Worm (Caenorhabditis elegans) whole organism, early embryonic: Measurements from ENCODE around the gene abcf-3.

Source experiments
- B0310.2 ChIP-seq: sonication (generic microtip); optimal IDR thresholded peaks from 2 replicates; lab custom pipeline; 2016; ENCODE audit warnings: mild to moderate bottlenecking, missing genetic modification characterization, missing compliant biosample characterization
- F13C5.2 ChIP-seq: sonication (generic microtip); optimal IDR thresholded peaks from 2 replicates; lab custom pipeline; 2017; ENCODE audit warnings: mild to moderate bottlenecking, missing genetic modification characterization, inconsistent platforms, missing compliant biosample characterization
- ama-1 ChIP-seq: fragments of 150-350 bp; optimal IDR thresholded peaks from 2 replicates; lab custom pipeline; 2014
- ceh-13 ChIP-seq: fragments of 200-800 bp; sonication (Bioruptor generic); optimal IDR thresholded peaks from 2 replicates; lab custom pipeline; 2018; ENCODE audit warnings: mild to moderate bottlenecking, missing genetic modification characterization, missing compliant biosample characterization
- ceh-36 ChIP-seq: sonication (generic microtip); optimal IDR thresholded peaks from 2 replicates; lab custom pipeline; 2016; ENCODE audit warnings: missing genetic modification characterization, inconsistent platforms, missing compliant biosample characterization
- ets-7 ChIP-seq: sonication (generic microtip); optimal IDR thresholded peaks from 2 replicates; lab custom pipeline; 2016; ENCODE audit warnings: missing genotype, missing genetic modification characterization, missing compliant biosample characterization
- flt-1 ChIP-seq: fragments of 200-800 bp; sonication (Bioruptor generic); IDR thresholded peaks from 2 replicates; pipeline ENCODE4 v1.3.6; 2022; ENCODE audit warnings: missing genetic modification characterization, missing compliant biosample characterization
- hmg-4 ChIP-seq: fragments of 200-800 bp; sonication (Bioruptor generic); optimal IDR thresholded peaks from 2 replicates; lab custom pipeline; 2018; ENCODE audit warnings: mild to moderate bottlenecking, missing genetic modification characterization, missing compliant biosample characterization
- hnd-1 ChIP-seq: sonication (generic microtip); optimal IDR thresholded peaks from 2 replicates; lab custom pipeline; 2016; ENCODE audit warnings: missing genetic modification characterization, missing compliant biosample characterization
- pes-1 ChIP-seq: fragments of 200-800 bp; sonication (Bioruptor generic); IDR thresholded peaks from 2 replicates; pipeline ENCODE4 v1.3.6; 2022; ENCODE audit warnings: missing genetic modification reagents, missing genetic modification characterization, missing compliant biosample characterization
- scrt-1 ChIP-seq: fragments of 200-800 bp; sonication (Bioruptor generic); IDR thresholded peaks from 2 replicates; pipeline ENCODE4 v1.3.6; 2022; ENCODE audit warnings: missing genetic modification characterization, missing compliant biosample characterization
- sea-1 ChIP-seq: fragments of 200-800 bp; sonication (Bioruptor generic); conservative IDR thresholded peaks from 2 replicates; pipeline ENCODE4 v1.3.6; 2022; ENCODE audit warnings: missing genetic modification characterization, missing compliant biosample characterization
- tbx-11 ChIP-seq: fragments of 200-800 bp; sonication (Bioruptor generic); IDR thresholded peaks from 2 replicates; pipeline ENCODE4 v1.3.6; 2022; ENCODE audit warnings: missing genetic modification characterization, missing compliant biosample characterization

- no peak for TF ChIP-seq ceh-13 (GFP tag; lab: Kevin White, UChicago)
- TF ChIP-seq ama-1 (lab: Kevin White, UChicago): no peak
- TF ChIP-seq ets-7 (tag; lab: Kevin White, UChicago): no peak
- TF ChIP-seq hnd-1: no peak
- TF ChIP-seq ceh-36: no peak
- TF ChIP-seq flt-1 (GFP tag; lab: Robert Waterston, UW): no peak
- no peak for TF ChIP-seq tbx-11 (GFP tag; lab: Robert Waterston, UW)
- TF ChIP-seq B0310.2 (tag; lab: Kevin White, UChicago): no peak
- no peak for TF ChIP-seq pes-1 (GFP tag; lab: Robert Waterston, UW)
- TF ChIP-seq sea-1 (GFP tag; lab: Robert Waterston, UW): no peak
- TF ChIP-seq hmg-4: no peak
- TF ChIP-seq scrt-1 (GFP tag; lab: Robert Waterston, UW): no peak
- no peak for TF ChIP-seq F13C5.2
These were observed 39.1 kb upstream of the abcf-3 start for ce11 chrIII:6134111-6134510.
